Fruit fly (Drosophila melanogaster) whole organism: ENCODE data around the gene Traf4.

Source experiments
- CG8478 ChIP-seq: fragments of >200 bp; optimal IDR thresholded peaks from 2 replicates; lab custom pipeline; 2018; ENCODE audit warnings: inconsistent platforms
- Dll ChIP-seq: fragments of >200 bp; optimal IDR thresholded peaks from 2 replicates; lab custom pipeline; 2017
- EcR ChIP-seq, 2 experiments: fragments of >200 bp; optimal IDR thresholded peaks; 2 replicates each; lab custom pipeline; 2017; ENCODE audit warnings: missing biosample characterization in 2 of 2, missing genetic modification characterization in 2 of 2, missing genetic modification reagents in 2 of 2
- pan ChIP-seq: fragments of >200 bp; optimal IDR thresholded peaks from 2 replicates; lab custom pipeline; 2017
- psq ChIP-seq: fragments of >200 bp; optimal IDR thresholded peaks from 2 replicates; lab custom pipeline; 2017
- usp ChIP-seq: fragments of >200 bp; optimal IDR thresholded peaks from 2 replicates; lab custom pipeline; 2017; ENCODE audit warnings: missing biosample characterization, missing genetic modification characterization, mixed read lengths

- no peak for TF ChIP-seq EcR (GFP tag; optimal IDR thresholded peaks at IDR 0.05; lab: Kevin White, UChicago)
- no peak for TF ChIP-seq CG8478 (lab: Kevin White, UChicago)
- no peak for TF ChIP-seq usp (GFP tag; lab: Kevin White, UChicago)
- no peak for TF ChIP-seq psq (lab: Kevin White, UChicago)
- TF ChIP-seq Dll (lab: Kevin White, UChicago): no peak
- TF ChIP-seq pan (lab: Kevin White, UChicago): no peak
Measured at dm6 chr2L:4382522-4382921, 20.8 kb downstream of the Traf4 start, which contains the start of gene CG17612.
